Worm (Caenorhabditis elegans): Measurements from ENCODE around the gene nbs-1.

DNA sequence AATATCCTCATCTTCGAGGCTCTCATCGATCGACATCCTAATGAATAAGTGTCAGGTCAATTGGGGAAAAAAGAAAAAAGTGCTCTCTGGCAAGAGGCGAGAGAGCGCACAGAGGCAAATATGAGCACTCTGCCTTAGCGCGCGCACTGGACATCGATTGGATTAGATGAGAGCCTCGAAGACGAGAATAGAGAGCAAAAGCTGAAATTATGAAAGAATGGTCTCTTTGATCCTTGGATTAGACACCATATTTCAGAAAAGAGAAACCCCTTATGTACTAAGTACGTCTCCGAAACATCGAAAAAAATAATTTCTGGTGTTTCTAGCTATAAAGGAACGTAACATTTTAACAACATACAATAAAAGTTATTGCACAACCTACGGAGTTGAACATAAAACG is 41.1 kb downstream of the nbs-1 start, which contains the start of gene F45E10.2:
- no peak for TF ChIP-seq aly-2 (tag; optimal IDR thresholded peaks at IDR 0.05)
- no peak for TF ChIP-seq nhr-23 (tag; optimal IDR thresholded peaks at IDR 0.05)
- no peak for TF ChIP-seq unc-39 (tag; optimal IDR thresholded peaks at IDR 0.05)
- TF ChIP-seq lin-15B (tag; optimal IDR thresholded peaks at IDR 0.05) = no peak
- TF ChIP-seq egl-27 (tag; optimal IDR thresholded peaks at IDR 0.05) = no peak
- no peak for TF ChIP-seq unc-62 (GFP tag; optimal IDR thresholded peaks at IDR 0.05)
- TF ChIP-seq nhr-25 (tag; optimal IDR thresholded peaks at IDR 0.05) = no peak
- TF ChIP-seq nhr-237 (tag; optimal IDR thresholded peaks at IDR 0.05) = no peak
- TF ChIP-seq elt-2 (tag; optimal IDR thresholded peaks at IDR 0.05) = no peak
- TF ChIP-seq elt-1 (tag; optimal IDR thresholded peaks at IDR 0.05) = no peak
- no peak for TF ChIP-seq elt-3 (tag; optimal IDR thresholded peaks at IDR 0.05)
- TF ChIP-seq fkh-10 (GFP tag; optimal IDR thresholded peaks at IDR 0.05) = no peak
- no peak for TF ChIP-seq nhr-67 (tag; optimal IDR thresholded peaks at IDR 0.05)
- no peak for TF ChIP-seq ceh-28 (tag; optimal IDR thresholded peaks at IDR 0.05)
